Fruit fly (Drosophila melanogaster) whole organism, embryonic: Measurements from ENCODE around the gene CG10431.

Experiments used
- Bgb ChIP-seq: fragments of 200-800 bp; sonication (Bioruptor generic); IDR thresholded peaks from 2 replicates; pipeline ENCODE4 v1.3.6; 2022; ENCODE audit warnings: missing biosample characterization, missing genetic modification characterization; ENCODE audit not compliant: partially characterized antibody
- C15 ChIP-seq: fragments of 200-800 bp; sonication (Bioruptor generic); IDR thresholded peaks from 3 replicates; pipeline ENCODE4 v1.3.6; 2022; ENCODE audit warnings: missing biosample characterization, missing genetic modification characterization
- CG10209 ChIP-seq: fragments of 200-800 bp; sonication (Bioruptor generic); optimal IDR thresholded peaks from 3 replicates; lab custom pipeline; 2017; ENCODE audit warnings: missing biosample characterization, mild to moderate bottlenecking, missing genetic modification characterization, missing genetic modification reagents
- CG12104 ChIP-seq: fragments of 200-800 bp; sonication (Bioruptor generic); optimal IDR thresholded peaks from 3 replicates; lab custom pipeline; 2016; ENCODE audit warnings: missing biosample characterization, missing genetic modification characterization
- CG13424 ChIP-seq: fragments of 200-800 bp; sonication (Bioruptor generic); optimal IDR thresholded peaks from 2 replicates; lab custom pipeline; 2019; ENCODE audit warnings: missing biosample characterization, mild to moderate bottlenecking, missing genetic modification characterization, moderate library complexity
- CG14667 ChIP-seq: fragments of 200-800 bp; sonication (Bioruptor generic); IDR thresholded peaks from 2 replicates; pipeline ENCODE4 v1.3.6; 2022; ENCODE audit warnings: missing biosample characterization, missing genetic modification characterization
- CG18476 ChIP-seq: fragments of 200-800 bp; sonication (Bioruptor generic); optimal IDR thresholded peaks from 2 replicates; lab custom pipeline; 2016; ENCODE audit warnings: missing biosample characterization, mild to moderate bottlenecking, missing genetic modification characterization
- CG2199 ChIP-seq: fragments of 200-800 bp; sonication (Bioruptor generic); IDR thresholded peaks from 3 replicates; pipeline ENCODE4 v1.3.6; 2022; ENCODE audit warnings: missing biosample characterization, missing genetic modification characterization
- CG32772 ChIP-seq: fragments of 200-800 bp; sonication (Bioruptor generic); IDR thresholded peaks from 2 replicates; pipeline ENCODE4 v1.3.6; 2022; ENCODE audit warnings: missing biosample characterization, missing genetic modification characterization
- CG3847 ChIP-seq: fragments of 200-800 bp; sonication (Bioruptor generic); IDR thresholded peaks from 2 replicates; pipeline ENCODE4 v1.3.6; 2022; ENCODE audit warnings: missing biosample characterization, missing genetic modification characterization
- CG6689 ChIP-seq: fragments of 200-800 bp; sonication (Bioruptor generic); IDR thresholded peaks from 2 replicates; pipeline ENCODE4 v1.3.6; 2022; ENCODE audit warnings: missing biosample characterization, missing genetic modification characterization
- CG6854 ChIP-seq: fragments of 200-800 bp; sonication (Bioruptor generic); optimal IDR thresholded peaks from 3 replicates; lab custom pipeline; 2017; ENCODE audit warnings: missing biosample characterization, mild to moderate bottlenecking, missing genetic modification characterization
- CG9932 ChIP-seq: fragments of 200-800 bp; sonication (Bioruptor generic); IDR thresholded peaks from 2 replicates; pipeline ENCODE4 v1.3.6; 2022; ENCODE audit warnings: missing biosample characterization, missing genetic modification characterization
- CoRest ChIP-seq: fragments of 200-800 bp; sonication (Bioruptor generic); optimal IDR thresholded peaks from 3 replicates; lab custom pipeline; 2018; ENCODE audit warnings: missing biosample characterization, mild to moderate bottlenecking, missing genetic modification characterization, moderate library complexity
- D ChIP-seq, 2 experiments: fragments of 200-800 bp in 1 of 2; fragments of >200 bp in 1 of 2; sonication (Bioruptor generic) in 1 of 2; optimal IDR thresholded peaks; 2 replicates in 1 of 2; 3 replicates in 1 of 2; lab custom pipeline; 2017; ENCODE audit warnings: mild to moderate bottlenecking in 1 of 2, missing biosample characterization in 1 of 2, missing genetic modification characterization in 1 of 2, missing genetic modification reagents in 1 of 2
- Dfd ChIP-seq, 2 experiments: fragments of >200 bp; optimal IDR thresholded peaks; 2 replicates each; lab custom pipeline; 2017; ENCODE audit warnings: missing biosample characterization in 2 of 2, missing genetic modification characterization in 2 of 2
- Doc2 ChIP-seq: fragments of 200-800 bp; sonication (Bioruptor generic); IDR thresholded peaks from 2 replicates; pipeline ENCODE4 v1.3.6; 2022; ENCODE audit warnings: missing biosample characterization, missing genetic modification characterization
- Drgx ChIP-seq: fragments of 200-800 bp; sonication (Bioruptor generic); IDR thresholded peaks from 2 replicates; pipeline ENCODE4 v1.3.6; 2022; ENCODE audit warnings: missing biosample characterization, missing genetic modification characterization
- ERR ChIP-seq: fragments of 200-800 bp; sonication (Bioruptor generic); optimal IDR thresholded peaks from 2 replicates; lab custom pipeline; 2016; ENCODE audit warnings: missing biosample characterization, missing genetic modification characterization
- Hr3 ChIP-seq: fragments of 200-800 bp; sonication (Bioruptor generic); optimal IDR thresholded peaks from 3 replicates; lab custom pipeline; 2016; ENCODE audit warnings: missing biosample characterization, missing genetic modification characterization
- Lhr ChIP-seq: fragments of 200-800 bp; sonication (Bioruptor generic); optimal IDR thresholded peaks from 3 replicates; lab custom pipeline; 2017; ENCODE audit warnings: mild to moderate bottlenecking, missing biosample characterization, missing genetic modification reagents, missing genetic modification characterization
- Med ChIP-seq: fragments of 200-800 bp; sonication (Bioruptor generic); peaks from one replicate; lab custom pipeline; 2016; ENCODE audit warnings: missing biosample characterization, missing genetic modification characterization, mild to moderate bottlenecking, inconsistent platforms, moderate library complexity
- Meics ChIP-seq: fragments of 200-800 bp; sonication (Bioruptor generic); optimal IDR thresholded peaks from 2 replicates; lab custom pipeline; 2017; ENCODE audit warnings: missing biosample characterization, mild to moderate bottlenecking, missing genetic modification characterization
- Mes4 ChIP-seq: fragments of 200-800 bp; sonication (Bioruptor generic); optimal IDR thresholded peaks from 2 replicates; lab custom pipeline; 2016; ENCODE audit warnings: missing biosample characterization, missing genetic modification characterization
- Nf-YC ChIP-seq: fragments of 200-800 bp; optimal IDR thresholded peaks from 3 replicates; lab custom pipeline; 2019; ENCODE audit warnings: missing biosample characterization, mild to moderate bottlenecking, missing genetic modification characterization, moderate library complexity
- Spps ChIP-seq: fragments of 200-800 bp; sonication (Bioruptor generic); optimal IDR thresholded peaks from 2 replicates; lab custom pipeline; 2018; ENCODE audit warnings: missing biosample characterization, mild to moderate bottlenecking, missing genetic modification characterization
- Sry-δ ChIP-seq: fragments of 200-800 bp; sonication (Bioruptor generic); optimal IDR thresholded peaks from 2 replicates; lab custom pipeline; 2016; ENCODE audit warnings: missing biosample characterization, missing genetic modification characterization
- Usf ChIP-seq: fragments of 200-800 bp; sonication (Bioruptor generic); optimal IDR thresholded peaks from 2 replicates; lab custom pipeline; 2017; ENCODE audit warnings: missing genotype, missing biosample characterization, missing genetic modification characterization
- ase ChIP-seq: fragments of 200-800 bp; sonication (Bioruptor generic); IDR thresholded peaks from 3 replicates; pipeline ENCODE4 v1.3.6; 2022; ENCODE audit warnings: missing biosample characterization, missing genetic modification characterization
- bcd ChIP-seq: fragments of 200-800 bp; sonication (Bioruptor generic); optimal IDR thresholded peaks from 2 replicates; lab custom pipeline; 2017; ENCODE audit warnings: missing biosample characterization, mild to moderate bottlenecking, missing genetic modification characterization
- croc ChIP-seq: fragments of 200-800 bp; sonication (Bioruptor generic); conservative IDR thresholded peaks from 3 replicates; pipeline ENCODE4 v1.3.6; 2022; ENCODE audit warnings: missing biosample characterization, missing genetic modification characterization
- crp ChIP-seq, 2 experiments: fragments of 200-800 bp; sonication (Bioruptor generic); optimal IDR thresholded peaks; 2 replicates in 1 of 2; 3 replicates in 1 of 2; lab custom pipeline; 2017; ENCODE audit warnings: missing biosample characterization in 2 of 2, missing genetic modification characterization in 2 of 2, mild to moderate bottlenecking in 1 of 2, moderate library complexity in 1 of 2
- da ChIP-seq: fragments of 200-800 bp; sonication (Bioruptor generic); optimal IDR thresholded peaks from 2 replicates; lab custom pipeline; 2016; ENCODE audit warnings: missing biosample characterization, missing genetic modification characterization
- disco-r ChIP-seq: fragments of 200-800 bp; sonication (Bioruptor generic); optimal IDR thresholded peaks from 2 replicates; lab custom pipeline; 2016; ENCODE audit warnings: missing biosample characterization, missing genetic modification characterization
- fd64A ChIP-seq: fragments of 200-800 bp; sonication (Bioruptor generic); optimal IDR thresholded peaks from 3 replicates; lab custom pipeline; 2018; ENCODE audit warnings: missing biosample characterization, mild to moderate bottlenecking, missing genetic modification characterization
- gce ChIP-seq: fragments of 200-800 bp; sonication (Bioruptor generic); IDR thresholded peaks from 3 replicates; pipeline ENCODE4 v1.3.6; 2022; ENCODE audit warnings: missing biosample characterization, missing genetic modification characterization
- gt ChIP-seq: fragments of 200-800 bp; sonication (Bioruptor generic); IDR thresholded peaks from 2 replicates; pipeline ENCODE4 v1.3.6; 2022; ENCODE audit warnings: missing biosample characterization, missing genetic modification characterization
- h ChIP-seq: fragments of >200 bp; optimal IDR thresholded peaks from 2 replicates; lab custom pipeline; 2017
- hkb ChIP-seq, 2 experiments: fragments of 200-800 bp in 1 of 2; fragments of >200 bp in 1 of 2; sonication (Bioruptor generic) in 1 of 2; IDR thresholded peaks in 1 of 2; optimal IDR thresholded peaks in 1 of 2; 2 replicates each; pipeline versions ENCODE4 v1.3.6 to Lab custom; 2017 to 2022; ENCODE audit warnings: missing biosample characterization in 1 of 2, missing genetic modification characterization in 1 of 2
- insv ChIP-seq, 2 experiments: fragments of 200-800 bp; sonication (Bioruptor generic); optimal IDR thresholded peaks; 3 replicates each; lab custom pipeline; 2016 to 2018; ENCODE audit warnings: missing biosample characterization in 2 of 2, missing genetic modification characterization in 2 of 2
- knrl ChIP-seq: fragments of 200-800 bp; sonication (Bioruptor generic); IDR thresholded peaks from 3 replicates; pipeline ENCODE4 v1.3.6; 2022; ENCODE audit warnings: missing biosample characterization, missing genetic modification characterization; ENCODE audit not compliant: partially characterized antibody
- nerfin-2 ChIP-seq: fragments of 200-800 bp; sonication (Bioruptor generic); IDR thresholded peaks from 2 replicates; pipeline ENCODE4 v1.3.6; 2022; ENCODE audit warnings: missing biosample characterization, missing genetic modification characterization; ENCODE audit not compliant: partially characterized antibody
- odd ChIP-seq: fragments of 200-800 bp; sonication (Bioruptor generic); optimal IDR thresholded peaks from 2 replicates; lab custom pipeline; 2017; ENCODE audit warnings: missing biosample characterization, mild to moderate bottlenecking, missing genetic modification characterization
- pho ChIP-seq: fragments of 200-800 bp; sonication (Bioruptor generic); optimal IDR thresholded peaks from 2 replicates; lab custom pipeline; 2016; ENCODE audit warnings: missing biosample characterization, missing genetic modification characterization
- repo ChIP-seq: fragments of 200-800 bp; sonication (Bioruptor generic); optimal IDR thresholded peaks from 2 replicates; lab custom pipeline; 2016; ENCODE audit warnings: missing biosample characterization, missing genetic modification characterization
- rib ChIP-seq: fragments of 200-800 bp; sonication (Bioruptor generic); IDR thresholded peaks from 2 replicates; pipeline ENCODE4 v1.3.6; 2022; ENCODE audit warnings: missing biosample characterization, missing genetic modification characterization
- ttk ChIP-seq: fragments of 200-800 bp; sonication (Bioruptor generic); IDR thresholded peaks from 2 replicates; pipeline ENCODE4 v2.1.2; 2022; ENCODE audit warnings: missing biosample characterization, missing genetic modification characterization
- twi ChIP-seq: fragments of 200-800 bp; optimal IDR thresholded peaks from 2 replicates; lab custom pipeline; 2019; ENCODE audit warnings: missing biosample characterization, mild to moderate bottlenecking, missing genetic modification characterization, moderate library complexity
- wdn ChIP-seq: fragments of 200-800 bp; sonication (Bioruptor generic); IDR thresholded peaks from 2 replicates; pipeline ENCODE4 v1.3.6; 2022; ENCODE audit warnings: missing biosample characterization, missing genetic modification characterization
- z ChIP-seq: fragments of 200-800 bp; sonication (Bioruptor generic); IDR thresholded peaks from 3 replicates; pipeline ENCODE4 v1.3.6; 2022; ENCODE audit warnings: missing biosample characterization, missing genetic modification characterization

Gene CG10431

DNA sequence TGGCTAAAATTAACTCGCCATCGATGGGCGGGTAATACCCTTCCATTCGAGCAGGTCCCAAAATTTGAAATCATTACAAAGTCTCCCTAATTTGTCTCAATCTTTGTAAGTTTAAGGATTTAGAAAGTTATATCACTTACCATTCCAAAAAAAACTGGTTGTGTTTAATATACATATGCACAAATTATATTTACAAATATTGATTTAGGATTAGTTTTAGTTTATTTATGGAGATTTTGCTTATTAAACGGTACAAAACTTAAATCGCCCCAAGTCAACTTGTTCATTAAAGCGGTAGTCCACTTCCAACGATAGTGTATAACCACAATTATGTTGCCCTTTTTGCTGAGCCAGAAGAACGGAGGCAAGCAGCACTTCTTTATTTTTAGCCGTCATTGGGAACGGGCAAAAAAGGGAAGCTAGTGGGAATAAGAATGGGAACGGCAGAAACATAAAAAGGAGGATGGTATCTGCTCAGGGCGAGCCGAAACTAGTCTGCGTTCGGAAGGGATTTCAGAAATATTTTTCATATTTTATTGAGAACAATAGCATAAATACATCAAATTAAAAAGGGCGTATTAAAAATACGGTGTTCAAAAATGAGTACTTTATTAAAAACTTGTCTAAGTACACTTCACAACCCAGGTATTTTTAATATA is 26.3 kb upstream of the CG10431 start (continued):
- TF ChIP-seq Mes4 (GFP tag; lab: Kevin White, UChicago): peak; percentile 36
- no peak for TF ChIP-seq ase
- 0 out of 2 replicates have a peak, but pooled peaks have one; percentile 14 for TF ChIP-seq CG3847 (GFP tag; lab: Robert Waterston, UW)
- TF ChIP-seq repo: no peak
- no peak for TF ChIP-seq hkb (optimal IDR thresholded peaks at IDR 0.05; lab: Kevin White, UChicago)
- TF ChIP-seq hkb (GFP tag; IDR thresholded peaks at IDR 0.05; lab: Robert Waterston, UW): peak; percentile 69
- peak; percentile 80 for TF ChIP-seq CoRest (tag; lab: Kevin White, UChicago)
- TF ChIP-seq Usf (GFP tag; lab: Kevin White, UChicago): peak; percentile 36
- no peak for TF ChIP-seq gce (GFP tag; lab: Robert Waterston, UW)
- TF ChIP-seq CG2199: no peak
- no peak for TF ChIP-seq CG12104 (GFP tag; lab: Kevin White, UChicago)
- TF ChIP-seq Nf-YC (tag; lab: Kevin White, UChicago): peak; percentile 22
- no peak for TF ChIP-seq Lhr (GFP tag; lab: Kevin White, UChicago)
- TF ChIP-seq Bgb (GFP tag; lab: Robert Waterston, UW): no peak
- peak; percentile 73 for TF ChIP-seq croc
- TF ChIP-seq gt (GFP tag; lab: Robert Waterston, UW): no peak
- TF ChIP-seq Doc2: no peak
- TF ChIP-seq crp (GFP tag; optimal IDR thresholded peaks at IDR 0.05; lab: Kevin White, UChicago): no peak
- TF ChIP-seq CG10209: peak; percentile 77
- TF ChIP-seq fd64A (GFP tag; lab: Kevin White, UChicago): peak; percentile 2
- no peak for TF ChIP-seq Sry-δ
- no peak for TF ChIP-seq rib (GFP tag; lab: Robert Waterston, UW)
- no peak for TF ChIP-seq ERR
- TF ChIP-seq z (GFP tag; lab: Robert Waterston, UW): no peak
- no peak for TF ChIP-seq h (lab: Kevin White, UChicago)
- no peak for TF ChIP-seq insv (GFP tag; optimal IDR thresholded peaks at IDR 0.05; lab: Kevin White, UChicago)
- TF ChIP-seq wdn (GFP tag; lab: Robert Waterston, UW): no peak
- no peak for TF ChIP-seq nerfin-2
- peak; percentile 46 for TF ChIP-seq bcd
- peak; percentile 68 for TF ChIP-seq Hr3 (GFP tag; lab: Kevin White, UChicago)
- TF ChIP-seq ttk (GFP tag; lab: Robert Waterston, UW): no peak
- TF ChIP-seq CG14667 (GFP tag; lab: Robert Waterston, UW): no peak; the same call in none of the 2 replicates
- no peak for TF ChIP-seq D (optimal IDR thresholded peaks at IDR 0.05; lab: Kevin White, UChicago)
- TF ChIP-seq D (GFP tag; optimal IDR thresholded peaks at IDR 0.05; lab: Kevin White, UChicago): peak; percentile 79
- TF ChIP-seq Spps (tag; lab: Kevin White, UChicago): peak; percentile 71
- no peak for TF ChIP-seq da (GFP tag; lab: Kevin White, UChicago)
- no peak for TF ChIP-seq C15 (GFP tag; lab: Robert Waterston, UW)
- TF ChIP-seq odd (GFP tag; lab: Kevin White, UChicago): peak; percentile 66
- peak; percentile 7 for TF ChIP-seq Meics
- TF ChIP-seq twi: peak; percentile 36
- TF ChIP-seq disco-r: no peak
- peak; percentile 91 for TF ChIP-seq CG13424 (tag; lab: Kevin White, UChicago)
- TF ChIP-seq CG6854 (GFP tag; lab: Kevin White, UChicago): no peak
- no peak for TF ChIP-seq CG9932 (GFP tag; lab: Robert Waterston, UW)
- TF ChIP-seq Drgx (GFP tag; lab: Robert Waterston, UW): peak; percentile 66; the same call in 1 of the 2 replicates
- TF ChIP-seq Dfd (GFP tag; optimal IDR thresholded peaks at IDR 0.05; lab: Kevin White, UChicago): no peak
- peak; percentile 74 for TF ChIP-seq CG6689
- no peak for TF ChIP-seq knrl (GFP tag; lab: Robert Waterston, UW)
- TF ChIP-seq Med (GFP tag; lab: Kevin White, UChicago): peak; percentile 56
- peak; percentile 9 for TF ChIP-seq pho
- TF ChIP-seq CG32772 (GFP tag; lab: Robert Waterston, UW): peak; percentile 58; the same call in 1 of the 2 replicates
- peak; percentile 2 for TF ChIP-seq CG18476 (GFP tag; lab: Kevin White, UChicago)
